Worm (Caenorhabditis elegans): ENCODE measurements around the gene xbx-6.

ce11 chrV:9753554-9753953, 50.7 kb downstream of the xbx-6 start:
- TF ChIP-seq unc-130 (GFP tag; optimal IDR thresholded peaks at IDR 0.05) (no peak), ceh-79 (tag; optimal IDR thresholded peaks at IDR 0.05) (no peak), tlf-1 (GFP tag; optimal IDR thresholded peaks at IDR 0.05) (no peak), ztf-25 (GFP tag; IDR thresholded peaks at IDR 0.05) (no peak), pha-4 (tag; optimal IDR thresholded peaks at IDR 0.05) (no peak), madf-6 (GFP tag; IDR thresholded peaks at IDR 0.05) (no peak)
